Worm (Caenorhabditis elegans): ENCODE data around the gene R10H10.4.

The R10H10.4 gene

ce11 chrIV:10394858-10395257 lies at the start of gene R10H10.4:
TSS of gene R10H10.4 (minus strand) at chrIV:10394958.
- TF ChIP-seq pes-1 (GFP tag; IDR thresholded peaks at IDR 0.05) (no peak), hmg-4 (GFP tag; optimal IDR thresholded peaks at IDR 0.05) (no peak), tbx-11 (GFP tag; IDR thresholded peaks at IDR 0.05) (no peak), aly-1 (tag; optimal IDR thresholded peaks at IDR 0.05) (no peak), flt-1 (GFP tag; IDR thresholded peaks at IDR 0.05) (no peak), hmbx-1 (tag; optimal IDR thresholded peaks at IDR 0.05) (no peak), hnd-1 (tag; optimal IDR thresholded peaks at IDR 0.05) (no peak), ceh-13 (GFP tag; optimal IDR thresholded peaks at IDR 0.05) (no peak), scrt-1 (GFP tag; IDR thresholded peaks at IDR 0.05) (no peak), ama-1 (optimal IDR thresholded peaks at IDR 0.05) (no peak), tra-4 (tag; optimal IDR thresholded peaks at IDR 0.05) (no peak), sea-1 (GFP tag; conservative IDR thresholded peaks at IDR 0.05) (no peak), ceh-36 (tag; optimal IDR thresholded peaks at IDR 0.05) (no peak), F13C5.2 (tag; optimal IDR thresholded peaks at IDR 0.05) (no peak), ets-7 (tag; optimal IDR thresholded peaks at IDR 0.05) (no peak), tbx-37 (GFP tag; conservative IDR thresholded peaks at IDR 0.05) (no peak), B0310.2 (tag; optimal IDR thresholded peaks at IDR 0.05) (no peak)

DNA sequence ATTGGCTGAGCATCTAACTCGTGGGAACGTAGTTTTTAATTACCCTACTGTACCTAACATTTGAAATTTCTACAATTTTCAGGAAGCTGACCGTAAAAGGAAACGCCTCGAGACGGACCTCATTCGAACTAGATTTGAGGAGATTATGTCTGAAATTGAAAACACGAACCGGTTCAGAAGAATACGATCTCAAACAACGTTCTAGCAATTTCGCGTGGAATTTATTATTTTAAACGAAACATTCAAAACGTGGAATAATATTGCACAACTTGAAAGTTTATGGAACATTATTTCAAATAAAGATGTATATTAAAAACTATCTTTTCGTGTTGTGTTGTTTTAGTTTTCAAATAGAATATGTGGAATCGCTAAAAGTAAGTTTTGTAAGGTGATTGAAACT lies 48.8 kb upstream of the R10H10.4 start, which contains the start of gene F13B12.7:
Gene F13B12.7 (plus strand): TSS at position 301 of the 400 bp plus-strand sequence.
- TF ChIP-seq tbx-37 (GFP tag; conservative IDR thresholded peaks at IDR 0.05) (no peak), ets-7 (tag; optimal IDR thresholded peaks at IDR 0.05) (no peak), aly-1 (tag; optimal IDR thresholded peaks at IDR 0.05) (no peak)

DNA sequence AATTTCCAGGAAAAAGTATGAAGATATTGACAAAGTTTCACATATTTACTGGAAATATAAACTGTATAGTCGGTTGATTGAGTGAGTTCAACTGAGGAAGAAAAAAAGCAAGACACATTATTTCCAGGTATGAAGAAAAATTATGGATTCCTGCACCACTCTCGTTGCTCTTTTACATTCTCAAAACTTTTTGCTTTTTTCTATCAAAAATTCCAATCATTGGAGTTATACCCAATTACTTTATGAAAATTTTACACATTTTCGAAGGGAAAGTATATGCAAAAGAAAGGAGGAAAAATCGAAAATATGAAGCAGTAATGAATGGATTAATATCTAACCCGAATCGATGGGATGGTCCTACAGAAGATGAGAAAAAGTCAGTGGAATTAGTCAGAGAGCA lies 48.1 kb upstream of the R10H10.4 start:
- TF ChIP-seq pes-1 (GFP tag; IDR thresholded peaks at IDR 0.05) (no peak), hnd-1 (tag; optimal IDR thresholded peaks at IDR 0.05) (no peak), ama-1 (optimal IDR thresholded peaks at IDR 0.05) (no peak), B0310.2 (tag; optimal IDR thresholded peaks at IDR 0.05) (no peak), hmbx-1 (tag; optimal IDR thresholded peaks at IDR 0.05) (no peak), ceh-36 (tag; optimal IDR thresholded peaks at IDR 0.05) (no peak), scrt-1 (GFP tag; IDR thresholded peaks at IDR 0.05) (no peak), hmg-4 (GFP tag; optimal IDR thresholded peaks at IDR 0.05) (no peak), sea-1 (GFP tag; conservative IDR thresholded peaks at IDR 0.05) (no peak), ets-7 (tag; optimal IDR thresholded peaks at IDR 0.05) (no peak), tbx-37 (GFP tag; conservative IDR thresholded peaks at IDR 0.05) (no peak)

- TF ChIP-seq ama-1 (optimal IDR thresholded peaks at IDR 0.05) (no peak), tbx-37 (GFP tag; conservative IDR thresholded peaks at IDR 0.05) (no peak), ceh-13 (GFP tag; optimal IDR thresholded peaks at IDR 0.05) (no peak), flt-1 (GFP tag; IDR thresholded peaks at IDR 0.05) (no peak), scrt-1 (GFP tag; IDR thresholded peaks at IDR 0.05) (no peak), pes-1 (GFP tag; IDR thresholded peaks at IDR 0.05) (no peak), tbx-11 (GFP tag; IDR thresholded peaks at IDR 0.05) (no peak), B0310.2 (tag; optimal IDR thresholded peaks at IDR 0.05) (no peak), F13C5.2 (tag; optimal IDR thresholded peaks at IDR 0.05) (no peak), ets-7 (tag; optimal IDR thresholded peaks at IDR 0.05) (no peak), ceh-36 (tag; optimal IDR thresholded peaks at IDR 0.05) (no peak), aly-1 (tag; optimal IDR thresholded peaks at IDR 0.05) (no peak), hmg-4 (GFP tag; optimal IDR thresholded peaks at IDR 0.05) (no peak), sea-1 (GFP tag; conservative IDR thresholded peaks at IDR 0.05) (no peak), hmbx-1 (tag; optimal IDR thresholded peaks at IDR 0.05) (no peak), tra-4 (tag; optimal IDR thresholded peaks at IDR 0.05) (no peak)
Measured at ce11 chrIV:10438901-10439300, 44.1 kb upstream of the R10H10.4 start, which contains the start of gene F13B12.3. TSS of gene F13B12.3 (plus strand) at chrIV:10439123.

DNA sequence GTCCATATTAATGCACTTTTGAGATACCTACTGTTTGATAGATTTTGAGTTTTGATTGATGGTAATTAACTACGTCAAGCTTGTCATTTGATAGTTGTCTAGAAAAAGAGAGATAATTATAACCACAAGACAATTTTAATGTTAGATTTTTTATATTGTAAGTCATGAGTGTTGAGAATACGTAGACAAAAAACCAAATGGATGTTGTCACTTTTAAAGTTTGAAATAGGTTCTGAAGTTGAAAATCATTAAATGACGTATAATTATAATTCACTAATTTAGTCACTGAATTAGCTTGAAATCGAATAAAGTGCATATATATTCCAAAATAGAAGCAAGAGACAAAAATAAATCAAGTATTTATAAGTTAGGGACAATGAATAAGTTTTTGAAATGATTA lies 42.4 kb upstream of the R10H10.4 start:
- no peak for TF ChIP-seq flt-1 (GFP tag; IDR thresholded peaks at IDR 0.05)
- TF ChIP-seq tbx-37 (GFP tag; conservative IDR thresholded peaks at IDR 0.05) = no peak
- TF ChIP-seq ets-7 (tag; optimal IDR thresholded peaks at IDR 0.05) = no peak
- TF ChIP-seq ama-1 (optimal IDR thresholded peaks at IDR 0.05) = no peak
- no peak for TF ChIP-seq ceh-36 (tag; optimal IDR thresholded peaks at IDR 0.05)
- no peak for TF ChIP-seq hmbx-1 (tag; optimal IDR thresholded peaks at IDR 0.05)

ce11 chrIV:10436401-10436800 lies 41.6 kb upstream of the R10H10.4 start, which contains the start of gene ins-1:
TSS of gene ins-1 (plus strand) at chrIV:10436701.
- TF ChIP-seq aly-1 (tag; optimal IDR thresholded peaks at IDR 0.05) = no peak
- TF ChIP-seq tra-4 (tag; optimal IDR thresholded peaks at IDR 0.05) = no peak
- TF ChIP-seq hnd-1 (tag; optimal IDR thresholded peaks at IDR 0.05) = no peak
- TF ChIP-seq tbx-37 (GFP tag; conservative IDR thresholded peaks at IDR 0.05) = no peak
- no peak for TF ChIP-seq ets-7 (tag; optimal IDR thresholded peaks at IDR 0.05)
- TF ChIP-seq B0310.2 (tag; optimal IDR thresholded peaks at IDR 0.05) = no peak
- no peak for TF ChIP-seq hmbx-1 (tag; optimal IDR thresholded peaks at IDR 0.05)
- TF ChIP-seq F13C5.2 (tag; optimal IDR thresholded peaks at IDR 0.05) = no peak
- no peak for TF ChIP-seq pes-1 (GFP tag; IDR thresholded peaks at IDR 0.05)
- TF ChIP-seq ceh-36 (tag; optimal IDR thresholded peaks at IDR 0.05) = no peak
- TF ChIP-seq hmg-4 (GFP tag; optimal IDR thresholded peaks at IDR 0.05) = no peak
- no peak for TF ChIP-seq sea-1 (GFP tag; conservative IDR thresholded peaks at IDR 0.05)
- no peak for TF ChIP-seq ama-1 (optimal IDR thresholded peaks at IDR 0.05)

DNA sequence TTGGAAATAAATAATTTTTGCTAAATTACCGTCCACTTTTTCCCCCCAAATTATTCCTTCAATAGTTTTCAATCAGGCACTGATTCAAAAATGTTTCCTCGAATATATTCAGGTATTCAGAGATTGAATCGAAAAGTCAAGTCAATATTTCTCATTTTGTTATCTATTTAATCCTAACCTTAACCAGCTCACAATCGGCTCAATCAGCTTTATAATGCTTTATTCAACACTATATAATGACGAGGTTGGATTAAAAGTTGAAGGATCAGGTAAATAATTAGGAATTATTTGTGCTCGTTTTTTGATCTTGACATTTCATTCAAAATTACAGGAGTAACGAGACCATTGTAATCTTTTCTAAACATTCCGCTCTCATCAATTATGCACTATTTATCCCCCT lies 35.7 kb upstream of the R10H10.4 start:
- TF ChIP-seq hnd-1 (tag; optimal IDR thresholded peaks at IDR 0.05) (no peak), ets-7 (tag; optimal IDR thresholded peaks at IDR 0.05) (no peak), aly-1 (tag; optimal IDR thresholded peaks at IDR 0.05) (no peak), hmg-4 (GFP tag; optimal IDR thresholded peaks at IDR 0.05) (no peak), ceh-36 (tag; optimal IDR thresholded peaks at IDR 0.05) (no peak), ceh-13 (GFP tag; optimal IDR thresholded peaks at IDR 0.05) (no peak), tra-4 (tag; optimal IDR thresholded peaks at IDR 0.05) (no peak), pes-1 (GFP tag; IDR thresholded peaks at IDR 0.05) (no peak), tbx-37 (GFP tag; conservative IDR thresholded peaks at IDR 0.05) (no peak), ama-1 (optimal IDR thresholded peaks at IDR 0.05) (no peak), F13C5.2 (tag; optimal IDR thresholded peaks at IDR 0.05) (no peak), scrt-1 (GFP tag; IDR thresholded peaks at IDR 0.05) (no peak), flt-1 (GFP tag; IDR thresholded peaks at IDR 0.05) (no peak), sea-1 (GFP tag; conservative IDR thresholded peaks at IDR 0.05) (no peak), B0310.2 (tag; optimal IDR thresholded peaks at IDR 0.05) (no peak)

All from whole organism, early embryonic.